Worm (Caenorhabditis elegans): ENCODE results near the gene ctns-1.
A peak's percentile ranks its signal among the peaks of the same experiment; 100 is the strongest.

Gene ctns-1

DNA sequence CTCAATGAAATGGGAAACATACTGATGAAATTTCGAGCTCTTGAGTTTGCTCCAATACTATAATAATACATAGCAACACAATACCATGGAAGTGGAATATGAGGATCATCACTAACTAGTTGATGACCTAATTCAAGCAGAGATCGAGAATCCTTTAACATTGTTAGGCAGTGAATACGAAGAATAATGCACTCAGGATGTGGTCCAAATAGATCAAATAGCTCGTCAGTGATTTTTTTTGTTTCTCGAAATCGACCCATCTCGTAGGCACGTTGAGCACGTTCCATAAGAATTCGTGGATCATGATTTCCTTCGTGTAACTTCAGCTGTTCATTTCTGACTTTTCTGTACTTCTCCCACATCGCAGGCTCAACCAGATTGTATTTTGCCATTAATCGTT is 24.2 kb upstream of the ctns-1 start:
- TF ChIP-seq lin-11 (tag; optimal IDR thresholded peaks at IDR 0.05) (no peak), dve-1 (tag; optimal IDR thresholded peaks at IDR 0.05) (no peak), F13H6.1 (tag; optimal IDR thresholded peaks at IDR 0.05) (no peak), ceh-2 (tag; optimal IDR thresholded peaks at IDR 0.05) (no peak), ets-4 (tag; optimal IDR thresholded peaks at IDR 0.05) (no peak), T23F11.4 (GFP tag; optimal IDR thresholded peaks at IDR 0.05) (no peak), tbx-7 (tag; optimal IDR thresholded peaks at IDR 0.05) (no peak), mec-3 (tag; optimal IDR thresholded peaks at IDR 0.05; ENCODE audit: borderline replicate concordance) (no peak), sdc-2 (tag; optimal IDR thresholded peaks at IDR 0.05) (no peak), eyg-1 (tag; optimal IDR thresholded peaks at IDR 0.05) (no peak), ama-1 (optimal IDR thresholded peaks at IDR 0.05) (no peak)

DNA sequence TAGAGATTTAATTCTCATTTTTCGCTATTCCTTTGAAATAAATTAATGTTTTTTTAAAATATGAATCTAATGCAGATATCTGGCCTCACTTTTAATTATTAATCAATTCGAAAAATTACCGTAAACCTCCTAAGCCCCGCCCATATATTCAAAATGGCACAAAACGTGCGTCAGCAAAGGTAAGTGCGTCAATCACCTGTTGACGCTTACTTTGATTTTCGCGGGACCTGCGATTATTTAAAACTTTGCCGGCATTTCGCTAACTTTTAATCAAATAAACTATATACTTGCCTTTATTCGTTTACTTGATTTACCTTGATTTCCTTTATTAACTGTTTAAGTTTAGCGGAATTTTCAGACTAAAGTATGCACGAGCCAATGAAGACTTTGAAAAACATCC is 21.3 kb upstream of the ctns-1 start, which contains the start of gene pch-2:
Gene pch-2 (plus strand): TSS at position 359 of the 400 bp plus-strand sequence.
- TF ChIP-seq ref-2 (tag; optimal IDR thresholded peaks at IDR 0.05), result no peak
- no peak for TF ChIP-seq ceh-19 (GFP tag; optimal IDR thresholded peaks at IDR 0.05)
- TF ChIP-seq unc-42 (tag; optimal IDR thresholded peaks at IDR 0.05), result peak; percentile 2
- no peak for TF ChIP-seq ceh-22 (tag; optimal IDR thresholded peaks at IDR 0.05)
- TF ChIP-seq ahr-1 (tag; optimal IDR thresholded peaks at IDR 0.05), result no peak
- TF ChIP-seq nfya-1 (tag; optimal IDR thresholded peaks at IDR 0.05), result peak; percentile 11
- no peak for TF ChIP-seq eyg-1 (tag; optimal IDR thresholded peaks at IDR 0.05)
- TF ChIP-seq tbx-2 (tag; optimal IDR thresholded peaks at IDR 0.05), result no peak
- TF ChIP-seq ceh-2 (tag; optimal IDR thresholded peaks at IDR 0.05), result no peak
- TF ChIP-seq hlh-8 (tag; optimal IDR thresholded peaks at IDR 0.05), result no peak

DNA sequence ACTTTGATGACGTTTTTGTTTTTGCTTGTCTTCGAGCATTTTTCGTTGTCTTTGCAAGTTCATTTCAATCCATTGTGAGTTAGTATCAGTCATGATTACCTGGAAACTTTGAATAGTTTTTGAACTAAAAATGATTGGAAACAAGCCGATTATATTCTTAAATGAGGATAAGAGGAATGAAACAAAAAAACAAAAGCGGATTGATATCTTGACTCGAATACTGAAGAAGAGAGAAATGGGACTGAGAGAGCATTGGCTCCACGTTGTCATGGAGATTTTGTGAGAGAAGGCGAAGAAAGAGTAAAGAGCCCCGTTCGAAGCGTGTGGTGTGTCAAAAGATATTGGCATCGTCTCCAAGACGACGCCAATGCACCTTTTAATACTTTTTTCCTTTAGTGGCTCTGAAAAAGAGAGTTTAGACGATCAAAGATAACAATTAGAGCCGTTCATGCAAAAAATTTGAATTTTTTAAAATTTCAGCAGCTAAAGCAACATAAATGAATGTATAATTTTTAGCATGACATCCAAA is 20.2 kb upstream of the ctns-1 start, which contains the start of the genes tub-1 and tmem-138:
Gene tub-1 (minus strand): TSS at position 101 of the 529 bp plus-strand sequence.
Gene tmem-138 (plus strand): TSS at position 479 of the 529 bp plus-strand sequence.
- TF ChIP-seq tbx-2 (tag; optimal IDR thresholded peaks at IDR 0.05) (no peak), hlh-13 (GFP tag; optimal IDR thresholded peaks at IDR 0.05) (no peak), sox-4 (tag; optimal IDR thresholded peaks at IDR 0.05) (no peak), ceh-45 (GFP tag; IDR thresholded peaks at IDR 0.05) (no peak), C38D4.7 (GFP tag; optimal IDR thresholded peaks at IDR 0.05) (no peak), pat-9 (tag; optimal IDR thresholded peaks at IDR 0.05) (no peak)

DNA sequence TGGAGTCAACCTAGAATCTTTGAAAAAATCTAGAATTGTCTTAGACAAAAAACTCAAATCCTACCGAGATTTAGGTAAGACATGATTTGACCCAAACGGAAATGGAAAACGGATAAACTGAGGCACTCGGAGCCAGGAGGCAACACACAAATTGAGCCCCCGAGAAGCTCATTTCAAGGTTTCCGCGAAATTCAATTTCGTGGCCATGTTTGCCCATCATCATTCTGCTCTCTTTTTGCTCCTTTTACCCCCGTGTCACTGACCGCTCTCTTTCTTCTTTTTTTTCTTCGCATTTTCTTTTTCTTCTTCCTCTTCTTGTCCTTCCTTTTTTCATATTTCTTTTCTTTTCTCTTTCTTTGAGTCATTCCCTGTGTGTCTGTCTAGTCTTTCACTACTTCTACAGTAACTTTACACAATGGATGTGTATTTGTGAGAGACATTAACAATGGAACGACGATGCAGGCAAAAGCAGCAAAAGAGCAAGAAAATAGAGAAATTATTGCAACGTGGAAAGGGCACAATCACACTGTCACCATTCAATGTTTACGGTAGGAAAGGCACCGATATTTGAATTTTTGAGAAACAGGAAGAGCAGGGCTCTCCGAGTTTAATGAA is 16.1 kb upstream of the ctns-1 start:
- TF ChIP-seq unc-42 (tag; optimal IDR thresholded peaks at IDR 0.05) (peak; percentile 92), pax-1 (tag; optimal IDR thresholded peaks at IDR 0.05) (no peak)

DNA sequence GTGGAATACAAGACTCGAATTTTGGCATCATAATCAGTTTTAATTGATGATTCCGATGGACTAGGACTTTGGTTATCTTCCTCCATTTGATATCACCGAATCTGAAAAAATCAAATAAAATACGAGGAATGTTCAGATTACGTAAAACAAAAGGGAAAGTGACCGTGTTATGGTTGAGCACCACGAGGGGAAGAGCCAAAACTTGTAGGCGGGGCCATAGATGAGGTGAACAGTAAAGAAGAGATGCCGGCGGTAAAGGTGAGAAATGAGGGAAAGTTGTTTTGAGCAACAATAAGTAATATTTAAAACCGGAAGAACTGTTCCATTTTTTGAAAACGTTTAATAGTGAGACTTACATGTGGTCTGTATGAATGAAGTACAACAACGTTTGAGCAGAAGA is 13.2 kb upstream of the ctns-1 start, which contains the start of gene F10B5.3:
Gene F10B5.3 (minus strand): TSS at position 101 of the 400 bp plus-strand sequence.
- TF ChIP-seq F13H6.1 (tag; optimal IDR thresholded peaks at IDR 0.05) (no peak), fax-1 (tag; optimal IDR thresholded peaks at IDR 0.05) (no peak), unc-42 (tag; optimal IDR thresholded peaks at IDR 0.05) (no peak), tbx-2 (tag; optimal IDR thresholded peaks at IDR 0.05) (no peak), ceh-34 (tag; optimal IDR thresholded peaks at IDR 0.05) (no peak), ceh-6 (GFP tag; optimal IDR thresholded peaks at IDR 0.05) (no peak), tbx-7 (tag; optimal IDR thresholded peaks at IDR 0.05) (no peak), nhr-11 (tag; optimal IDR thresholded peaks at IDR 0.05) (no peak), mec-3 (tag; optimal IDR thresholded peaks at IDR 0.05; ENCODE audit: borderline replicate concordance) (no peak), madf-2 (tag; optimal IDR thresholded peaks at IDR 0.05) (no peak), pqm-1 (tag; optimal IDR thresholded peaks at IDR 0.05) (no peak), ceh-48 (tag; optimal IDR thresholded peaks at IDR 0.05) (no peak), ceh-18 (tag; optimal IDR thresholded peaks at IDR 0.05) (no peak), sox-2 (GFP tag; IDR thresholded peaks at IDR 0.05) (no peak), C08G9.2 (tag; optimal IDR thresholded peaks at IDR 0.05) (no peak), Y22D7AL.16 (tag; optimal IDR thresholded peaks at IDR 0.05) (no peak), dve-1 (tag; optimal IDR thresholded peaks at IDR 0.05) (no peak), ceh-31 (tag; optimal IDR thresholded peaks at IDR 0.05) (no peak)

All from whole organism, late embryonic.